Worm (Caenorhabditis elegans) whole organism, L1 larva: Measurements from ENCODE around the gene mars-1.
A peak's percentile ranks its signal among the peaks of the same experiment; 100 is the strongest.

Experiments
- C04F5.9 ChIP-seq: sonication (generic microtip); optimal IDR thresholded peaks from 2 replicates; lab custom pipeline; 2016; ENCODE audit warnings: missing genetic modification characterization, missing compliant biosample characterization
- C16A3.4 ChIP-seq: fragments of 150-350 bp; optimal IDR thresholded peaks from 2 replicates; lab custom pipeline; 2014; ENCODE audit warnings: missing biosample characterization, missing genetic modification characterization
- F16B12.6 ChIP-seq: fragments of 150-350 bp; optimal IDR thresholded peaks from 2 replicates; lab custom pipeline; 2014; ENCODE audit warnings: missing biosample characterization, missing genetic modification characterization
- Y116A8C.19 ChIP-seq: sonication (generic microtip); optimal IDR thresholded peaks from 2 replicates; lab custom pipeline; 2016; ENCODE audit warnings: missing compliant biosample characterization, missing genetic modification characterization, borderline replicate concordance
- aha-1 ChIP-seq: fragments of 150-350 bp; optimal IDR thresholded peaks from 2 replicates; lab custom pipeline; 2014; ENCODE audit warnings: missing biosample characterization, missing genetic modification characterization
- alr-1 ChIP-seq: fragments of 200-800 bp; sonication (Bioruptor generic); optimal IDR thresholded peaks from 2 replicates; lab custom pipeline; 2018; ENCODE audit warnings: borderline replicate concordance, mild to moderate bottlenecking, missing genetic modification characterization, missing compliant biosample characterization
- aly-2 ChIP-seq: fragments of 150-350 bp; optimal IDR thresholded peaks from 2 replicates; lab custom pipeline; 2014; ENCODE audit warnings: missing biosample characterization, missing genetic modification characterization
- ama-1 ChIP-seq: fragments of 150-350 bp; optimal IDR thresholded peaks from 2 replicates; lab custom pipeline; 2014
- blmp-1 ChIP-seq: fragments of 150-350 bp; optimal IDR thresholded peaks from 2 replicates; lab custom pipeline; 2014; ENCODE audit warnings: missing biosample characterization, missing genetic modification characterization
- ceh-63 ChIP-seq: fragments of 200-800 bp; sonication (Bioruptor generic); optimal IDR thresholded peaks from 2 replicates; lab custom pipeline; 2018; ENCODE audit warnings: mild to moderate bottlenecking, missing genetic modification characterization, missing compliant biosample characterization
- ceh-8 ChIP-seq: fragments of 200-800 bp; sonication (Bioruptor generic); optimal IDR thresholded peaks from 2 replicates; lab custom pipeline; 2018; ENCODE audit warnings: mild to moderate bottlenecking, missing genetic modification characterization, moderate library complexity, missing compliant biosample characterization
- ceh-90 ChIP-seq: sonication (generic microtip); optimal IDR thresholded peaks from 2 replicates; lab custom pipeline; 2016; ENCODE audit warnings: missing genetic modification characterization, missing compliant biosample characterization
- ces-1 ChIP-seq: fragments of 150-350 bp; optimal IDR thresholded peaks from 2 replicates; lab custom pipeline; 2014; ENCODE audit warnings: missing biosample characterization, missing genetic modification reagents, missing genetic modification characterization
- dsc-1 ChIP-seq: sonication (generic microtip); optimal IDR thresholded peaks from 2 replicates; lab custom pipeline; 2016; ENCODE audit warnings: mild to moderate bottlenecking, missing genetic modification characterization, missing compliant biosample characterization
- elt-2 ChIP-seq: sonication (generic microtip); optimal IDR thresholded peaks from 2 replicates; lab custom pipeline; 2016; ENCODE audit warnings: missing genetic modification characterization, mild to moderate bottlenecking, inconsistent platforms, missing compliant biosample characterization, missing genetic modification reagents
- elt-3 ChIP-seq, 6 experiments: fragments of 150-350 bp in 1 of 6; sonication (generic microtip); optimal IDR thresholded peaks; 2 replicates each; lab custom pipeline; 2017 to 2018; ENCODE audit warnings: missing biosample characterization in 6 of 6, missing genetic modification characterization in 6 of 6, inconsistent platforms in 1 of 6
- ets-5 ChIP-seq: fragments of 200-800 bp; sonication (Bioruptor generic); IDR thresholded peaks from 2 replicates; pipeline ENCODE4 v1.3.6; 2022; ENCODE audit warnings: missing genetic modification characterization, missing compliant biosample characterization
- fos-1 ChIP-seq: fragments of 150-350 bp; optimal IDR thresholded peaks from 2 replicates; lab custom pipeline; 2014; ENCODE audit warnings: missing biosample characterization, missing genetic modification characterization
- grh-1 ChIP-seq: fragments of 200-800 bp; sonication (Bioruptor generic); IDR thresholded peaks from 2 replicates; pipeline ENCODE4 v1.3.6; 2022; ENCODE audit warnings: missing genetic modification reagents, missing genetic modification characterization, missing compliant biosample characterization
- hlh-17 ChIP-seq: fragments of 200-800 bp; sonication (Bioruptor generic); optimal IDR thresholded peaks from 2 replicates; lab custom pipeline; 2018; ENCODE audit warnings: missing genetic modification characterization, mild to moderate bottlenecking, missing compliant biosample characterization, moderate library complexity, borderline replicate concordance
- hlh-4 ChIP-seq: sonication (generic microtip); optimal IDR thresholded peaks from 2 replicates; lab custom pipeline; 2016; ENCODE audit warnings: mild to moderate bottlenecking, missing genetic modification characterization, missing compliant biosample characterization
- hpl-2 ChIP-seq: fragments of 150-350 bp; optimal IDR thresholded peaks from 2 replicates; lab custom pipeline; 2014; ENCODE audit warnings: missing biosample characterization, missing genetic modification reagents, missing genetic modification characterization
- isw-1 ChIP-seq: fragments of 200-800 bp; sonication (Bioruptor generic); IDR thresholded peaks from 2 replicates; pipeline ENCODE4 v1.3.6; 2022; ENCODE audit warnings: missing genetic modification characterization, missing compliant biosample characterization
- jun-1 ChIP-seq: fragments of 150-350 bp; optimal IDR thresholded peaks from 2 replicates; lab custom pipeline; 2014; ENCODE audit warnings: missing biosample characterization, missing genetic modification reagents, missing genetic modification characterization
- lin-13 ChIP-seq: fragments of 150-350 bp; optimal IDR thresholded peaks from 2 replicates; lab custom pipeline; 2014; ENCODE audit warnings: missing biosample characterization, missing genetic modification reagents, missing genetic modification characterization
- lin-15B ChIP-seq: fragments of 150-350 bp; sonication (generic microtip); optimal IDR thresholded peaks from 3 replicates; lab custom pipeline; 2014; ENCODE audit warnings: missing biosample characterization, missing genetic modification characterization
- lin-35 ChIP-seq, 2 experiments: fragments of 150-350 bp; optimal IDR thresholded peaks; 2 replicates each; lab custom pipeline; 2014; ENCODE audit warnings: missing biosample characterization in 2 of 2, missing genetic modification characterization in 2 of 2, missing genetic modification reagents in 2 of 2
- lin-39 ChIP-seq: fragments of 150-350 bp; optimal IDR thresholded peaks from 2 replicates; lab custom pipeline; 2014; ENCODE audit warnings: missing biosample characterization, missing genetic modification reagents, missing genetic modification characterization
- lir-3 ChIP-seq: sonication (generic microtip); optimal IDR thresholded peaks from 2 replicates; lab custom pipeline; 2016; ENCODE audit warnings: mild to moderate bottlenecking, missing genetic modification characterization, moderate library complexity, missing compliant biosample characterization; ENCODE audit not compliant: poor library complexity
- mab-9 ChIP-seq: fragments of 200-800 bp; sonication (Bioruptor generic); IDR thresholded peaks from 2 replicates; pipeline ENCODE4 v1.3.6; 2022; ENCODE audit warnings: missing genetic modification reagents, missing genetic modification characterization, missing compliant biosample characterization
- mdl-1 ChIP-seq, 2 experiments: fragments of 150-350 bp; optimal IDR thresholded peaks; 2 replicates each; lab custom pipeline; 2014 to 2017; ENCODE audit warnings: missing biosample characterization in 2 of 2, missing genetic modification characterization in 2 of 2, inconsistent platforms in 1 of 2
- nhr-11 ChIP-seq: fragments of 150-350 bp; optimal IDR thresholded peaks from 2 replicates; lab custom pipeline; 2014; ENCODE audit warnings: missing biosample characterization, missing genetic modification characterization
- nhr-12 ChIP-seq: sonication (generic microtip); optimal IDR thresholded peaks from 2 replicates; lab custom pipeline; 2017; ENCODE audit warnings: missing biosample characterization, missing genetic modification characterization
- nhr-28 ChIP-seq: fragments of 150-350 bp; optimal IDR thresholded peaks from 2 replicates; lab custom pipeline; 2014; ENCODE audit warnings: missing biosample characterization, missing genetic modification characterization
- nhr-77 ChIP-seq: fragments of 150-350 bp; optimal IDR thresholded peaks from 2 replicates; lab custom pipeline; 2014; ENCODE audit warnings: missing biosample characterization, missing genetic modification characterization
- nhr-84 ChIP-seq: sonication (generic microtip); optimal IDR thresholded peaks from 2 replicates; lab custom pipeline; 2017; ENCODE audit warnings: missing biosample characterization, missing genetic modification characterization
- nhr-85 ChIP-seq: sonication (generic microtip); peaks from one replicate; lab custom pipeline; 2016; ENCODE audit warnings: missing genetic modification characterization, inconsistent platforms, missing compliant biosample characterization
- nhr-90 ChIP-seq: sonication (generic microtip); optimal IDR thresholded peaks from 2 replicates; lab custom pipeline; 2016; ENCODE audit warnings: mild to moderate bottlenecking, missing genetic modification characterization, missing compliant biosample characterization; ENCODE audit not compliant: poor library complexity
- pax-3 ChIP-seq: fragments of 200-800 bp; sonication (Bioruptor generic); optimal IDR thresholded peaks from 2 replicates; lab custom pipeline; 2018; ENCODE audit warnings: mild to moderate bottlenecking, missing genetic modification characterization, moderate library complexity, missing compliant biosample characterization
- pqm-1 ChIP-seq: sonication (generic microtip); optimal IDR thresholded peaks from 3 replicates; lab custom pipeline; 2017; ENCODE audit warnings: missing biosample characterization, missing genetic modification characterization
- snu-23 ChIP-seq: sonication (generic microtip); optimal IDR thresholded peaks from 2 replicates; lab custom pipeline; 2016; ENCODE audit warnings: missing genetic modification characterization, missing compliant biosample characterization
- sptf-1 ChIP-seq: fragments of 150-350 bp; optimal IDR thresholded peaks from 2 replicates; lab custom pipeline; 2014; ENCODE audit warnings: missing biosample characterization, missing genetic modification characterization
- swsn-7 ChIP-seq: sonication (generic microtip); optimal IDR thresholded peaks from 2 replicates; lab custom pipeline; 2016; ENCODE audit warnings: missing genetic modification characterization, missing compliant biosample characterization
- tlp-1 ChIP-seq: fragments of 150-350 bp; optimal IDR thresholded peaks from 2 replicates; lab custom pipeline; 2014; ENCODE audit warnings: missing biosample characterization, missing genetic modification characterization
- unc-130 ChIP-seq: fragments of 150-350 bp; optimal IDR thresholded peaks from 2 replicates; lab custom pipeline; 2017; ENCODE audit warnings: missing biosample characterization, missing genetic modification characterization, inconsistent platforms
- unc-98 ChIP-seq: fragments of 200-800 bp; sonication (Bioruptor generic); IDR thresholded peaks from 2 replicates; pipeline ENCODE4 v1.3.6; 2022; ENCODE audit warnings: missing genetic modification characterization, missing compliant biosample characterization
- vab-15 ChIP-seq: sonication (generic microtip); optimal IDR thresholded peaks from 2 replicates; lab custom pipeline; 2017; ENCODE audit warnings: missing genotype, mild to moderate bottlenecking, missing genetic modification characterization, missing compliant biosample characterization
- xbp-1 ChIP-seq: sonication (generic microtip); optimal IDR thresholded peaks from 2 replicates; lab custom pipeline; 2016; ENCODE audit warnings: missing genetic modification characterization, missing compliant biosample characterization
- zip-4 ChIP-seq: fragments of 200-800 bp; sonication (Bioruptor generic); optimal IDR thresholded peaks from 2 replicates; lab custom pipeline; 2018; ENCODE audit warnings: mild to moderate bottlenecking, missing genetic modification characterization, moderate library complexity, missing compliant biosample characterization
- ztf-11 ChIP-seq, 2 experiments: sonication (generic microtip); optimal IDR thresholded peaks; 2 replicates each; lab custom pipeline; 2016 to 2017; ENCODE audit warnings: missing genetic modification characterization in 2 of 2, missing biosample characterization in 1 of 2, missing compliant biosample characterization in 1 of 2
- ztf-4 ChIP-seq: fragments of 150-350 bp; optimal IDR thresholded peaks from 2 replicates; lab custom pipeline; 2014; ENCODE audit warnings: missing biosample characterization, missing genetic modification characterization

mars-1 gene

ce11 chrIV:11635437-11636408, at the start of gene mars-1:
Gene mars-1, minus strand, starts transcription at chrIV:11635487.
- TF ChIP-seq elt-3 (tag; optimal IDR thresholded peaks at IDR 0.05; lab: Kevin White, UChicago) (peak in 1 of 6 experiments; percentile 14), nhr-85 (tag; lab: Kevin White, UChicago) (peak; percentile 81), C16A3.4 (tag; lab: Kevin White, UChicago) (peak; percentile 89), xbp-1 (tag; lab: Kevin White, UChicago) (peak; percentile 77), snu-23 (GFP tag; lab: Kevin White, UChicago) (peak; percentile 85), nhr-84 (tag; lab: Kevin White, UChicago) (no peak), zip-4 (no peak), grh-1 (GFP tag; lab: Robert Waterston, UW) (no peak; the same call in 1 of the 2 replicates), ces-1 (GFP tag; lab: Kevin White, UChicago) (no peak), ama-1 (no peak), nhr-11 (tag; lab: Kevin White, UChicago) (no peak), isw-1 (GFP tag; lab: Robert Waterston, UW) (peak; percentile 80), lin-35 (GFP tag; optimal IDR thresholded peaks at IDR 0.05; lab: Kevin White, UChicago) (peak; percentile 66 to 84), lin-13 (peak; percentile 30), aha-1 (no peak), lin-15B (tag; lab: Kevin White, UChicago) (peak; percentile 52), sptf-1 (no peak), vab-15 (tag; lab: Kevin White, UChicago) (peak; percentile 80), C04F5.9 (peak; percentile 62), dsc-1 (tag; lab: Kevin White, UChicago) (peak; percentile 52), nhr-90 (tag; lab: Kevin White, UChicago) (peak; percentile 80), ztf-11 (tag; optimal IDR thresholded peaks at IDR 0.05; lab: Kevin White, UChicago) (peak in 1 of 2 experiments; percentile 60), lin-39 (tag; lab: Kevin White, UChicago) (no peak), mdl-1 (tag; optimal IDR thresholded peaks at IDR 0.05; lab: Kevin White, UChicago) (no peak), ceh-63 (GFP tag; lab: Kevin White, UChicago) (peak; percentile 55), alr-1 (tag; lab: Kevin White, UChicago) (no peak), ceh-90 (peak; percentile 45), hpl-2 (GFP tag; lab: Kevin White, UChicago) (peak; percentile 68), ceh-8 (no peak), nhr-28 (tag; lab: Kevin White, UChicago) (no peak), tlp-1 (tag; lab: Kevin White, UChicago) (no peak), jun-1 (tag; lab: Kevin White, UChicago) (peak; percentile 60), hlh-4 (tag; lab: Kevin White, UChicago) (no peak), hlh-17 (GFP tag; lab: Kevin White, UChicago) (no peak), Y116A8C.19 (no peak), F16B12.6 (tag; lab: Kevin White, UChicago) (peak; percentile 19), fos-1 (tag; lab: Kevin White, UChicago) (no peak), pax-3 (tag; lab: Kevin White, UChicago) (peak; percentile 81), unc-130 (tag; lab: Kevin White, UChicago) (peak; percentile 37), lir-3 (peak; percentile 76), aly-2 (peak; percentile 55), nhr-12 (tag; lab: Kevin White, UChicago) (no peak), mab-9 (GFP tag; lab: Robert Waterston, UW) (no peak), unc-98 (GFP tag; lab: Robert Waterston, UW) (peak; percentile 7; the same call in 1 of the 2 replicates), blmp-1 (tag; lab: Kevin White, UChicago) (peak; percentile 12), elt-2 (peak; percentile 16), ets-5 (no peak), ztf-4 (tag; lab: Kevin White, UChicago) (peak; percentile 4), pqm-1 (tag; lab: Kevin White, UChicago) (no peak), swsn-7 (peak; percentile 63), nhr-77 (peak; percentile 74)
